Worm (Caenorhabditis elegans): Measurements from ENCODE around the gene T24E12.12.

Gene T24E12.12

DNA sequence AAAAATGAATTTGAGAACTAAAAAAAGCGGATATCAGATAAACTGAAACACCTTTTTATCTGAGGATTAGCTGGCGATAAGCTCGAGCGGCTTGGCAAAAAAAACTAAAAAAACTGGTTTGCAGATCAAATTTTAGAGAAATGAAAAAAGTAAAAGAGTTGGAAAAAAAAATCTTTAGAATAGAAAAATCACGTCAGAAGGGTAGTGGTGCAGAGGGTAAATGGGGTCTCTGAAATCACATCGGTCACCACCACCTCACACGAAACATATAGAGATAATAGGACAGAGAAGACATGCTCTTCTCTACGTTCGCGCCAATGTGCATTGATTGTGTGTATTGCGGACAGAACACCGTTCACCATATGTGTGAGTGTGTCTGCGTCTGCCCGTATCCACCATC is 22.1 kb downstream of the T24E12.12 start:
- no peak for TF ChIP-seq lin-15B (tag; optimal IDR thresholded peaks at IDR 0.05)
- TF ChIP-seq skn-1 (tag; optimal IDR thresholded peaks at IDR 0.05): no peak
- no peak for TF ChIP-seq nhr-67 (tag; optimal IDR thresholded peaks at IDR 0.05)
- TF ChIP-seq ceh-9 (tag; optimal IDR thresholded peaks at IDR 0.05): no peak
- no peak for TF ChIP-seq aly-2 (tag; optimal IDR thresholded peaks at IDR 0.05)
- TF ChIP-seq pqm-1 (tag; optimal IDR thresholded peaks at IDR 0.05): no peak

DNA sequence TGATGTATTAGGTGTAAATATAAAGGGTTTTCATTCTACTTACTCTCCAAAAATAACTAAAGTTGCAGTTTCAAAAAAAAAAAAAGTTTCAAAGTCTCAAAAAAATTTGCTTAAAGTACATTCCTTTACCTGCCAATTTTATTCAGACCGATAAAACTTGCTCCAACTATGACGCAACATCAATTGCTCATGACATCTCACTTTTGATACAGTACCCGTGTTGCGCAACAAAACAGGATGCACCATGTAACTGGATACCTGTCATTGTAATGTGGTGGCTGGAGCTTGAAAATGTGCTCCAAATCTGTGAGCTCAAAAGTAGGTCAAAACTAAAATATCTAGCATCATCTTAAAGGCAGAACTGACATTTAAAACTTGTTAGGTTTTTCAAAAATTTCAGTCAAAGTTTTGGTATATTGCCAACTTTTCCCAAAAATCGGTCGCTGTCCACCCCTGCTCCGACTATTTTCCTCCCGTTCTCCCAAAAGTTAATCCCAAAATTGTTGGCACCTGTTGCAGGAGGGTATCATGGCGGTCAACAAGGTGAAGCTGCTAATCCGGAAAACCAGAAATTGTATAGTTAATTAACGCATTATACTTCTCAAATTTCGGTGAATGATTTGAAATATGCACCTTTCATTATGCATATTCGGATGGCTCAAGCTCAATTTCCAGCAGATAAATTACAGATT is 23.4 kb downstream of the T24E12.12 start, which contains the start of gene T24E12.2:
Gene T24E12.2, plus strand, starts transcription at position 642 of the 692 bp plus-strand sequence.
- no peak for TF ChIP-seq R02D3.7 (tag; optimal IDR thresholded peaks at IDR 0.05)

- no peak for TF ChIP-seq jun-1 (tag; optimal IDR thresholded peaks at IDR 0.05)
- no peak for TF ChIP-seq mdl-1 (tag; optimal IDR thresholded peaks at IDR 0.05)
- TF ChIP-seq ama-1 (optimal IDR thresholded peaks at IDR 0.05): no peak
Measured at ce11 chrII:3785257-3785656, 26.2 kb downstream of the T24E12.12 start, which contains the start of gene T24E12.1. TSS of gene T24E12.1 (plus strand) at chrII:3785557.

- TF ChIP-seq egl-5 (tag; optimal IDR thresholded peaks at IDR 0.05): no peak
- TF ChIP-seq jun-1 (tag; optimal IDR thresholded peaks at IDR 0.05): no peak
- no peak for TF ChIP-seq lin-15B (tag; optimal IDR thresholded peaks at IDR 0.05)
- no peak for TF ChIP-seq nhr-11 (tag; optimal IDR thresholded peaks at IDR 0.05)
- TF ChIP-seq hmg-11 (tag; optimal IDR thresholded peaks at IDR 0.05): no peak
- TF ChIP-seq skn-1 (tag; optimal IDR thresholded peaks at IDR 0.05): no peak
- no peak for TF ChIP-seq snpc-4 (tag; optimal IDR thresholded peaks at IDR 0.05)
- TF ChIP-seq elt-3 (tag; optimal IDR thresholded peaks at IDR 0.05): no peak
- no peak for TF ChIP-seq pha-4 (tag; optimal IDR thresholded peaks at IDR 0.05)
- no peak for TF ChIP-seq egl-27 (tag; optimal IDR thresholded peaks at IDR 0.05)
- no peak for TF ChIP-seq unc-39 (tag; optimal IDR thresholded peaks at IDR 0.05)
- TF ChIP-seq nhr-28 (tag; optimal IDR thresholded peaks at IDR 0.05): no peak
- TF ChIP-seq ZK546.5 (tag; optimal IDR thresholded peaks at IDR 0.05): no peak
- no peak for TF ChIP-seq ztf-11 (tag; optimal IDR thresholded peaks at IDR 0.05)
Measured at ce11 chrII:3785756-3786155, 26.7 kb downstream of the T24E12.12 start.

DNA sequence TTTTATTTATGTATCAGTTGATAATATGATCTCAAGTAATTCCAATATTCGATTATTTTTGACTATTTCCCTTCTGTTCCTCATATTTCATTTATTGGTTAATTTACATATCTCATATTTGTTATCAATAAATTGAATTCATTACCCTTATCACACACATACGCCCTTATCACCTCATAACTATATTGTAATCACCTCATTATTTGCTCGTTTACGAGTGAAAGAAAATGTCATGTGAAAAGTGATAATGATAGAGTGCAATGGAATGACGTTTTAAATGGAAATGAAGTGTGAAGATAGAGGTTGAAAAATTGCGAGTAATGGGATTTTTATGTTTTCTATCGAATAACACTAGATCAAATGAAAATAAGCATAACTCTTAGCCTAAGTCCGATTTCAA is 27.4 kb downstream of the T24E12.12 start:
- TF ChIP-seq ztf-4 (tag; optimal IDR thresholded peaks at IDR 0.05) (no peak), skn-1 (tag; optimal IDR thresholded peaks at IDR 0.05) (peak; percentile 35), jun-1 (tag; optimal IDR thresholded peaks at IDR 0.05) (peak; percentile 96), pha-4 (tag; optimal IDR thresholded peaks at IDR 0.05) (peak; percentile 92), daf-12 (tag; optimal IDR thresholded peaks at IDR 0.05) (no peak), egl-27 (tag; optimal IDR thresholded peaks at IDR 0.05) (peak; percentile 46), nhr-28 (tag; optimal IDR thresholded peaks at IDR 0.05) (no peak), elt-1 (tag; optimal IDR thresholded peaks at IDR 0.05) (no peak), aly-2 (tag; optimal IDR thresholded peaks at IDR 0.05) (no peak), fkh-10 (GFP tag; optimal IDR thresholded peaks at IDR 0.05) (no peak), pqm-1 (tag; optimal IDR thresholded peaks at IDR 0.05) (peak; percentile 100), fos-1 (tag; optimal IDR thresholded peaks at IDR 0.05) (peak; percentile 63), lin-39 (tag; optimal IDR thresholded peaks at IDR 0.05) (no peak), nhr-67 (tag; optimal IDR thresholded peaks at IDR 0.05) (no peak), ceh-16 (tag; optimal IDR thresholded peaks at IDR 0.05) (no peak), snpc-4 (tag; optimal IDR thresholded peaks at IDR 0.05) (no peak), elt-2 (tag; optimal IDR thresholded peaks at IDR 0.05) (peak; percentile 100), R02D3.7 (tag; optimal IDR thresholded peaks at IDR 0.05) (no peak), unc-39 (tag; optimal IDR thresholded peaks at IDR 0.05) (no peak), ztf-11 (tag; optimal IDR thresholded peaks at IDR 0.05) (no peak)

DNA sequence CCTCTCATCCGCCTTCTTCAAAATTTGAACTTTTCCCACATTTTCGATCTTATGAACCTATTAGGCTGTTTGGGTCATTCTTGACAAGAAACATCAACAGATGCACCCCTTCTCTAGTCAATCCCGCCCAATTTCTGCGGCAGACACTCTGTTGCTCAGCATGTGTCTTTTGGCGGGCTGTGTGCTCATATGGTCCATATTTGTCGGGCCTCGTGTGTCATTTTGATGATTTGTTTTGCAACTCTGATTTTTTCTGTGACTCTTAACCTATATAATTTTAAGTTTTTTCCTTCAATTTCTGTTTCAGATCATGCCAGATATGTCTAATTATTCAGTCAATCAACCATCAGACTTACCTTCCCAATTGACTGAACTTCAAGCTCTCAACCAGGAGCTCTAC is 28.1 kb downstream of the T24E12.12 start, which contains the start of gene T24E12.13:
Gene T24E12.13, plus strand, starts transcription at position 301 of the 400 bp plus-strand sequence.
- TF ChIP-seq mml-1 (tag; optimal IDR thresholded peaks at IDR 0.05) (no peak), sea-2 (GFP tag; optimal IDR thresholded peaks at IDR 0.05) (no peak), nhr-67 (tag; optimal IDR thresholded peaks at IDR 0.05) (no peak), egl-27 (tag; optimal IDR thresholded peaks at IDR 0.05) (no peak), snpc-4 (tag; optimal IDR thresholded peaks at IDR 0.05) (no peak), lin-15B (tag; optimal IDR thresholded peaks at IDR 0.05) (no peak), zag-1 (tag; optimal IDR thresholded peaks at IDR 0.05) (no peak), nhr-11 (tag; optimal IDR thresholded peaks at IDR 0.05) (no peak), ztf-11 (tag; optimal IDR thresholded peaks at IDR 0.05) (no peak), lin-39 (tag; optimal IDR thresholded peaks at IDR 0.05) (no peak), elt-1 (tag; optimal IDR thresholded peaks at IDR 0.05) (no peak), tbx-2 (tag; optimal IDR thresholded peaks at IDR 0.05) (no peak), nhr-76 (tag; optimal IDR thresholded peaks at IDR 0.05) (no peak), ceh-9 (tag; optimal IDR thresholded peaks at IDR 0.05) (no peak), lsy-12 (tag; optimal IDR thresholded peaks at IDR 0.05) (no peak), egl-5 (tag; optimal IDR thresholded peaks at IDR 0.05) (no peak)
